Fruit fly (Drosophila melanogaster) whole organism: ENCODE data around the gene CG7202.

Experiments
- CG8478 ChIP-seq: fragments of >200 bp; optimal IDR thresholded peaks from 2 replicates; lab custom pipeline; 2018; ENCODE audit warnings: inconsistent platforms
- EcR ChIP-seq, 2 experiments: fragments of >200 bp; optimal IDR thresholded peaks; 2 replicates each; lab custom pipeline; 2017; ENCODE audit warnings: missing biosample characterization in 2 of 2, missing genetic modification characterization in 2 of 2, missing genetic modification reagents in 2 of 2
- usp ChIP-seq: fragments of >200 bp; optimal IDR thresholded peaks from 2 replicates; lab custom pipeline; 2017; ENCODE audit warnings: missing biosample characterization, missing genetic modification characterization, mixed read lengths

DNA sequence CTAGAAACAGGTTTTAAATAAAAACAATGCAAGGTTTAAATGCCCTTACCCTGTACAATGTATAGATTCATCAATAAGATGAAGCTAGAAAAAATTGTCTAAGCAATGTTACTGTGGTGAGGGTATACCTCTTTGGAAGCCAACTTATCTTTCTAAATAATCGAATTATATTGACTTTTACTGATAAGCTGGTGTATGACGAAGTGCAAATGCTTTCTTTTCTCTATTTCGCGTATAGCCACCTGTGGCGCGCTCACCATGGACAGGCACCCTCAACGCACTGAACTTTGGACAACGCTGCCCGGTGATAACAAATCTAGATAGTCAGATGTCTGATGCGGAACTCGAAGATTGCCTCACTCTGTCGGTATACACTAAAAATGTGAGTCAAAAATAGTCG, 9.4 kb upstream of the CG7202 start:
- no peak for TF ChIP-seq CG8478
- no peak for TF ChIP-seq EcR (GFP tag; optimal IDR thresholded peaks at IDR 0.05; lab: Kevin White, UChicago)
- no peak for TF ChIP-seq usp
